Fruit fly (Drosophila melanogaster): ENCODE results near the gene Mettl14.
A peak's percentile ranks its signal among the peaks of the same experiment; 100 is the strongest.

Gene Mettl14

DNA sequence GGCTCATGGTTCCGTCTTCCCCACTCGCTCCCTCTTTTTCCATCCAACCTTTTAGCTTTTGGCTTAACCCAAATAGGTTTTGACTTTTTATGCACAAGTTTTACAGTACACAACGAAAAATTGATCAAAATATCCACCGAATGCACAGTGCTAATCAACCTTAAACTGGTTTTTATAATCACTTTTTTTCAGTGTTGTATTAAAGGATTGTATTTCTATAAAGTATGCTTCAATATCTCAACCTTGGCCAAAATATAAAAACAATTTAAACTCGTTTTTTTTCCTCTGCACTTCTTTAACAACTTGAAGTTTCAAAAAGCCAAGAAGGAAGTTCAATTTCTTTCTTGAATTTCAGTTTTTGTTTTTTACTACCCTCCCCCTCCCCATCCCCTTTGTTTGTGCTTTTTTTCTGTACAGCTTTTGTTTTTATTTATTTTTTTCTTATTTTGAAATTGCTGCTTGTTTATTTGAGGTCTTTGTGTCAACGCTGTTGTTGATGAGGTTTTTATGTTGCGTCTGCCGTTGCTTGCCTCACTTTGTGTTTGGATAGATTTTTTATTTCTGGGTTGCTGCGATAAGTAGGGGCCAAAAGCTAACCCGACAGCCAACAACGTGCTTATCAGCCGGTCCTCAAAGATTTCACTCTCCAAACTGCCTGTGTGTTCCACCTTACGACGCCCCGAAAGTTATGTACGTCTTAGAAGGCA lies 23.2 kb upstream of the Mettl14 start (continued):
- TF ChIP-seq svp (GFP tag) (peak; percentile 82), CG6276 (GFP tag; optimal IDR thresholded peaks at IDR 0.05) (peak; percentile 31), CG11762 (GFP tag; optimal IDR thresholded peaks at IDR 0.05; ENCODE audit: insufficient read depth) (no peak), eg (GFP tag; IDR thresholded peaks at IDR 0.05) (peak; percentile 23; the same call in 1 of the 3 replicates), dsx (GFP tag; optimal IDR thresholded peaks at IDR 0.05; ENCODE audit: poor library complexity, severe bottlenecking) (no peak), topi (GFP tag; optimal IDR thresholded peaks at IDR 0.05) (peak; percentile 17), Sox102F (GFP tag; optimal IDR thresholded peaks at IDR 0.05) (peak; percentile 34), CG11902 (GFP tag; optimal IDR thresholded peaks at IDR 0.05) (no peak)

DNA sequence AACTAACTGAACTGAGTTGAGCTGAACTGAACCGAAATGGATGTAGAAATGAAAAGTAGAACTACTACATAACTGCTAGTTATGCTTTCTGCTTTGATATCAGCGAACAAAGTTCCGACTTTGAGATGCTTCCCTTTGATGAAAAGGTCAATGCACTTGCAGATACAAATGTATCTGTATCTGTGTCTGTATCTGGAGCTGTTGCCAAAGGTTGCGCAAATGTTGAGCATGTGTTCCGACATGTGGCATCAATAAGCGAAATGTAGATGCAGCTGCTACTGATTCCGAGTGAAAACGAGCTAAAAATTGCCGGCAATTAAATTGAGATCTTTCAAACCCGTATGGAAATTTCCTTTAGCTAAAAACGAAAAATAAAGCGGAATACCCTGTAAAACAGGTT lies 21.6 kb upstream of the Mettl14 start:
- TF ChIP-seq Hr4 (GFP tag; optimal IDR thresholded peaks at IDR 0.05) (no peak), net (GFP tag; optimal IDR thresholded peaks at IDR 0.05) (peak; percentile 12)

DNA sequence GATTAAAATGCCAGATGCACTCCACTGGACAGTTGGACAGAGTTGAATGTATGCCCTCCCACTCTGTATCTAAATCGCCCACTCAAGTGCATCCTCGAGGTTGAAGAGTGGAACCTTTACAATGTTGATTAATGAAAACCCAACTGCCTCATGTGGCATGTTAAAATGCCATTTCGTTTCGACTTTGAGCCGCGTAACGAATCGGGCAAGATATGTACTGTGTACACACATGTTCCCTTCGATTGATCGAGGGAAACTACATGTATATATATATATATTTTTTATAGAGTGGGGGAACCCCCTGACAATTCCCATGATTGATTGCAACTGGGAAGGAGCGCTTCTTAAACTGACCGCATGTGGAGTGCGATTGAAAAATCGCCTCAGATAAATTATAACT lies 20.1 kb upstream of the Mettl14 start:
- no peak for TF ChIP-seq fkh (GFP tag; optimal IDR thresholded peaks at IDR 0.05)
- TF ChIP-seq Eip78C (GFP tag), result peak; percentile 42

DNA sequence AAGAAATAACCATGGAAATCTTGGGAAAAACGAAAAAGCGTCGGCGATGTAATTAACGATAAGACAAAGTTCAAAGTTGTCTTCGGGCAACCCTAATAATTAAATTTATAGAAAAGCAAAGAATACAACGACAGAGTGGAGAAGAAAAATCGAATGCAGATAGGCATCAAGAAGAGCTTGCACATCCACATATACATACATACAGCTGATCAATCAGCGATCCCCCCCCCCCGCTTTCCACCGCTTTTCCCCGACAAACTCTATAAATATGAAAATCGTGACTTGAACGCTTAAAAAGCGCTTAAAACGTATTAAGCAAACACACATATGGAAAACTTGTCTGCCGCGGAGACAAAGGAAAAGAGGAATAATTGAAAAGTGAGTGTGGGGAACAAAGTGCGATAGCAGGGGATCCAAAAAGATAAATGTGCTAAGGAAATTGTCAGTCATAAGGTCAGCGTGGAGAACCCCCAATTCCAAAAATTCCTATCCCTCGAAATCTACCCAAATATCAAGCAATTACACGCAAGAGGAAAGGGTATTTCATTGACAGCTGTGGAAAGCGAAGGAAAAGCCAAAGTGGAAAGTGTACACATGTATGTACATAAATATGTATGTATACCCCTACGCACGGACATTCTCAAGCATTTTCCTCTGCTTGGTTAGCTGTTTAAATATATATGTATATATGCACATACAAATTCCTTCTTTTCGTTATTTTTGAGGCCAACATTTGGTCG lies 18.7 kb upstream of the Mettl14 start:
- TF ChIP-seq salr (GFP tag; optimal IDR thresholded peaks at IDR 0.05) (no peak), Sox102F (GFP tag; optimal IDR thresholded peaks at IDR 0.05) (no peak), fkh (GFP tag; optimal IDR thresholded peaks at IDR 0.05) (peak; percentile 73), svp (GFP tag) (peak; percentile 76), CG6854 (GFP tag; optimal IDR thresholded peaks at IDR 0.05) (no peak), Eip78C (GFP tag) (peak; percentile 54), dac (GFP tag; optimal IDR thresholded peaks at IDR 0.05) (no peak), CG8319 (GFP tag; optimal IDR thresholded peaks at IDR 0.05) (no peak), Eip75B (GFP tag; optimal IDR thresholded peaks at IDR 0.05) (no peak), CG11762 (GFP tag; optimal IDR thresholded peaks at IDR 0.05; ENCODE audit: insufficient read depth) (no peak), Hr4 (GFP tag; optimal IDR thresholded peaks at IDR 0.05) (no peak)

DNA sequence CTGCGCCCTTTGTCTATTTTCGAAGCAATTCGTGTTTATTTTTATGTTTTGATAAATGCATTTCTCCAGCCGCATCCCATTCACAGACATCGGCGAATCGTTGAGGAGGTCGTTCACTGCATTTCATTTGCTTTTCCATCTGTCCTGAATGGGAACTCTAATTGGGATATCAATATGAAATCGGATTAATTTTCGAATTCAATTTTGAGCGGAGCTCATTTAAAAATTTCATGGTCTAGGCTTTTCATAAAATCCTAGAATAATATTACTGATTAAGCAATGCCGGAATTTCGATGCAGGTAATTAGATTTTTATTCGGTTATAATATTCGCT lies 18.2 kb upstream of the Mettl14 start:
- TF ChIP-seq CG7368 (GFP tag; optimal IDR thresholded peaks at IDR 0.05) (no peak), CG6276 (GFP tag; optimal IDR thresholded peaks at IDR 0.05) (no peak), Ets21C (GFP tag; optimal IDR thresholded peaks at IDR 0.05) (no peak), OdsH (GFP tag; optimal IDR thresholded peaks at IDR 0.05) (no peak), Eip78C (GFP tag) (peak; percentile 35), CG3032 (tag; optimal IDR thresholded peaks at IDR 0.05) (no peak), CG6792 (GFP tag; optimal IDR thresholded peaks at IDR 0.05) (no peak), acj6 (GFP tag; optimal IDR thresholded peaks at IDR 0.05) (no peak)

DNA sequence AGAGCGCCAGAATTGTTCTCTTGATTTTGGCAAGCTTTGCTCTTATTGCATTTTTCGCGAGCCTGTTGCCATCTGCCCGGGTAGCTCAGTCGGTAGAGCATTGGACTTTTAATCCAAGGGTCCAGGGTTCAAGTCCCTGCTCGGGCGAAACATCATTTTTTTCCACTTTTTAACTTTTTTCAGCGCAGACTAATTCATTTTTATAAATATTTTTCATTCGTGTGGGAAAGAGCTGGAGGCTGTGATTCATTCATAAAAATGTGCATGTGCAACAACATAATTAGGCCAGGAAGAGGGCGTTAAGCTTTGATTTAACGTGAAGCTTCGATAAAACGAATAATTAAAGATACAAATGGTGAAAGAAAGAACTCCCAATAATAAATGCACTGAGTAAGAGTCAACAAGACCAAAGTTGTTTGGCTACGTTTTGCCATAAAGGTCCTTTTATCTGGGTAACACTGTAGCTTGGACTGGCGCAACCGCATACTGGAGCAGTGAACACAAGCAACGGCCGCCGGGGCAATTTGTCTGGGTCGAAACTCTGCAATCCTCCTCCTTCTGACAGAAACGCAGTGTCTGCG lies 17.5 kb upstream of the Mettl14 start:
- peak; percentile 76 for TF ChIP-seq Gug (GFP tag; IDR thresholded peaks at IDR 0.05)
- peak; percentile 89 for TF ChIP-seq Sox102F (GFP tag; optimal IDR thresholded peaks at IDR 0.05)
- peak; percentile 74 for TF ChIP-seq spab (GFP tag; optimal IDR thresholded peaks at IDR 0.05)
- peak; percentile 82 for TF ChIP-seq net (GFP tag; optimal IDR thresholded peaks at IDR 0.05)
- TF ChIP-seq dac (GFP tag; optimal IDR thresholded peaks at IDR 0.05), result no peak
- TF ChIP-seq CG10669 (GFP tag; optimal IDR thresholded peaks at IDR 0.05), result peak; percentile 79
- TF ChIP-seq CG10631 (GFP tag; optimal IDR thresholded peaks at IDR 0.05), result peak; percentile 75
- peak; percentile 86 to 87 for TF ChIP-seq ss (GFP tag; optimal IDR thresholded peaks at IDR 0.05)
- TF ChIP-seq CG7368 (GFP tag; optimal IDR thresholded peaks at IDR 0.05), result peak; percentile 73
- TF ChIP-seq Sox14 (GFP tag; optimal IDR thresholded peaks at IDR 0.05), result peak; percentile 82
- peak; percentile 79 for TF ChIP-seq dsx (GFP tag; optimal IDR thresholded peaks at IDR 0.05; ENCODE audit: poor library complexity, severe bottlenecking)
- peak; percentile 47 to 69 for TF ChIP-seq salr (GFP tag; optimal IDR thresholded peaks at IDR 0.05)
- TF ChIP-seq Hr39 (GFP tag; optimal IDR thresholded peaks at IDR 0.05), result peak; percentile 87
- peak; percentile 79 for TF ChIP-seq CG3032 (tag; optimal IDR thresholded peaks at IDR 0.05)
- peak; percentile 76 for TF ChIP-seq CG32006 (GFP tag; optimal IDR thresholded peaks at IDR 0.05)
- peak; percentile 87 for TF ChIP-seq lz (GFP tag; optimal IDR thresholded peaks at IDR 0.05)
- peak; percentile 77 for TF ChIP-seq CG15336 (GFP tag; IDR thresholded peaks at IDR 0.05)
- no peak for TF ChIP-seq fkh (GFP tag; optimal IDR thresholded peaks at IDR 0.05)
- peak; percentile 95 for TF ChIP-seq Eip78C (GFP tag)
- peak; percentile 79 for TF ChIP-seq Ets21C (GFP tag; optimal IDR thresholded peaks at IDR 0.05)
- TF ChIP-seq eg (GFP tag; IDR thresholded peaks at IDR 0.05), result peak; percentile 85
- TF ChIP-seq vri (GFP tag; optimal IDR thresholded peaks at IDR 0.05), result peak; percentile 77
- TF ChIP-seq pdm3 (GFP tag; optimal IDR thresholded peaks at IDR 0.05), result peak; percentile 80
- TF ChIP-seq CG11902 (GFP tag; optimal IDR thresholded peaks at IDR 0.05), result peak; percentile 77
- TF ChIP-seq OdsH (GFP tag; optimal IDR thresholded peaks at IDR 0.05), result peak; percentile 83
- TF ChIP-seq acj6 (GFP tag; optimal IDR thresholded peaks at IDR 0.05), result peak; percentile 86
- no peak for TF ChIP-seq Hr38 (GFP tag; optimal IDR thresholded peaks at IDR 0.05)

All from whole organism, prepupa.